Worm (Caenorhabditis elegans) whole organism, L3 larva: Measurements from ENCODE around the gene F46F5.1.
"Not testable (repeated sequence)": the region's sequence is repeated elsewhere in the genome, so short reads cannot be mapped to it uniquely, and the experiment has no call there.

ENCODE experiments used
- daf-12 ChIP-seq: fragments of 150-350 bp; optimal IDR thresholded peaks from 2 replicates; lab custom pipeline; 2014; ENCODE audit warnings: missing biosample characterization, missing genetic modification reagents, missing genetic modification characterization
- egl-27 ChIP-seq: sonication (generic microtip); optimal IDR thresholded peaks from 4 replicates; lab custom pipeline; 2017; ENCODE audit warnings: missing biosample characterization, missing genetic modification reagents, missing genetic modification characterization
- elt-3 ChIP-seq, 3 experiments: fragments of 150-350 bp in 1 of 3; sonication (generic microtip) in 2 of 3; optimal IDR thresholded peaks; 2 replicates in 2 of 3; 4 replicates in 1 of 3; lab custom pipeline; 2014 to 2017; ENCODE audit warnings: missing biosample characterization in 3 of 3, missing genetic modification characterization in 3 of 3
- fkh-10 ChIP-seq: sonication (generic microtip); optimal IDR thresholded peaks from 2 replicates; lab custom pipeline; 2017; ENCODE audit warnings: missing biosample characterization, missing genetic modification reagents, missing genetic modification characterization
- nhr-77 ChIP-seq: fragments of 150-350 bp; optimal IDR thresholded peaks from 2 replicates; lab custom pipeline; 2014; ENCODE audit warnings: missing biosample characterization, missing genetic modification characterization
- pha-4 ChIP-seq: fragments of 150-350 bp; optimal IDR thresholded peaks from 2 replicates; lab custom pipeline; 2014; ENCODE audit warnings: missing biosample characterization, missing genetic modification reagents, missing genetic modification characterization

- not testable (repeated sequence) for TF ChIP-seq pha-4; elt-3 (tag; optimal IDR thresholded peaks at IDR 0.05; lab: Kevin White, UChicago); nhr-77 (tag; lab: Kevin White, UChicago); egl-27 (tag; lab: Kevin White, UChicago); daf-12 (tag; lab: Kevin White, UChicago); fkh-10
Measured at ce11 chrII:822730-823129, 31.0 kb upstream of the F46F5.1 start, which contains the start of gene msrp-4.
